Fruit fly (Drosophila melanogaster) whole organism, embryonic: ENCODE measurements around the gene Wdr62.

Source experiments
- Adf1 ChIP-seq: fragments of 200-800 bp; sonication (Bioruptor generic); IDR thresholded peaks from 2 replicates; pipeline ENCODE4 v1.3.6; 2022; ENCODE audit warnings: missing biosample characterization, missing genetic modification characterization
- Blimp-1 ChIP-seq: fragments of 200-800 bp; sonication (Bioruptor generic); optimal IDR thresholded peaks from 3 replicates; lab custom pipeline; 2018; ENCODE audit warnings: missing biosample characterization, missing genetic modification characterization, mild to moderate bottlenecking, moderate library complexity, missing genetic modification reagents
- CG10321 ChIP-seq: fragments of 200-800 bp; sonication (Bioruptor generic); IDR thresholded peaks from 2 replicates; pipeline ENCODE4 v1.3.6; 2022; ENCODE audit warnings: missing biosample characterization, missing genetic modification characterization
- CG10431 ChIP-seq: fragments of 200-800 bp; sonication (Bioruptor generic); optimal IDR thresholded peaks from 3 replicates; lab custom pipeline; 2018; ENCODE audit warnings: missing biosample characterization, mild to moderate bottlenecking, missing genetic modification characterization
- CG10543 ChIP-seq: fragments of 200-800 bp; sonication (Bioruptor generic); optimal IDR thresholded peaks from 3 replicates; lab custom pipeline; 2017; ENCODE audit warnings: missing biosample characterization, mild to moderate bottlenecking, missing genetic modification characterization, moderate library complexity
- CG10959 ChIP-seq: fragments of 200-800 bp; sonication (Bioruptor generic); IDR thresholded peaks from 2 replicates; pipeline ENCODE4 v1.3.6; 2022; ENCODE audit warnings: missing biosample characterization, missing genetic modification characterization
- CG13287 ChIP-seq: fragments of 200-800 bp; sonication (Bioruptor generic); IDR thresholded peaks from 2 replicates; pipeline ENCODE4 v1.3.6; 2022; ENCODE audit warnings: missing biosample characterization, missing genetic modification characterization; ENCODE audit not compliant: partially characterized antibody
- CG13775 ChIP-seq: fragments of 200-800 bp; sonication (Bioruptor generic); optimal IDR thresholded peaks from 3 replicates; lab custom pipeline; 2017; ENCODE audit warnings: missing biosample characterization, mild to moderate bottlenecking, missing genetic modification characterization
- CG14050 ChIP-seq: fragments of 200-800 bp; sonication (Bioruptor generic); IDR thresholded peaks from 3 replicates; pipeline ENCODE4 v1.3.6; 2022; ENCODE audit warnings: missing biosample characterization, missing genetic modification characterization
- CG16863 ChIP-seq: fragments of 200-800 bp; sonication (Bioruptor generic); optimal IDR thresholded peaks from 3 replicates; lab custom pipeline; 2016; ENCODE audit warnings: missing biosample characterization, missing genetic modification characterization
- CG2199 ChIP-seq: fragments of 200-800 bp; sonication (Bioruptor generic); IDR thresholded peaks from 3 replicates; pipeline ENCODE4 v1.3.6; 2022; ENCODE audit warnings: missing biosample characterization, missing genetic modification characterization
- CG30403 ChIP-seq: fragments of 200-800 bp; sonication (Bioruptor generic); optimal IDR thresholded peaks from 3 replicates; lab custom pipeline; 2016; ENCODE audit warnings: missing biosample characterization, missing genetic modification characterization
- CG3995 ChIP-seq: fragments of 200-800 bp; sonication (Bioruptor generic); optimal IDR thresholded peaks from 3 replicates; lab custom pipeline; 2016; ENCODE audit warnings: missing biosample characterization, missing genetic modification characterization
- CG8359 ChIP-seq: fragments of 200-800 bp; sonication (Bioruptor generic); optimal IDR thresholded peaks from 2 replicates; lab custom pipeline; 2017; ENCODE audit warnings: missing biosample characterization, mild to moderate bottlenecking, missing genetic modification characterization, borderline replicate concordance
- CG8478 ChIP-seq: fragments of >200 bp; optimal IDR thresholded peaks from 2 replicates; lab custom pipeline; 2018
- CG9876 ChIP-seq: fragments of 200-800 bp; sonication (Bioruptor generic); optimal IDR thresholded peaks from 2 replicates; lab custom pipeline; 2016; ENCODE audit warnings: missing biosample characterization, missing genetic modification characterization
- CHES-1-like ChIP-seq: fragments of 200-800 bp; sonication (Bioruptor generic); optimal IDR thresholded peaks from 2 replicates; lab custom pipeline; 2016; ENCODE audit warnings: missing biosample characterization, missing genetic modification characterization
- Dip3 ChIP-seq: fragments of 200-800 bp; sonication (Bioruptor generic); optimal IDR thresholded peaks from 3 replicates; lab custom pipeline; 2016; ENCODE audit warnings: missing biosample characterization, missing genetic modification characterization
- E2f2 ChIP-seq: fragments of 200-800 bp; sonication (Bioruptor generic); IDR thresholded peaks from 2 replicates; pipeline ENCODE4 v1.3.6; 2022; ENCODE audit warnings: missing biosample characterization, missing genetic modification characterization
- HLH3B ChIP-seq: fragments of 200-800 bp; sonication (Bioruptor generic); IDR thresholded peaks from 2 replicates; pipeline ENCODE4 v1.3.6; 2022; ENCODE audit warnings: missing biosample characterization, missing genetic modification characterization
- HmgZ ChIP-seq: fragments of 200-800 bp; sonication (Bioruptor generic); optimal IDR thresholded peaks from 2 replicates; lab custom pipeline; 2018; ENCODE audit warnings: missing biosample characterization, mild to moderate bottlenecking, missing genetic modification characterization
- Hr78 ChIP-seq, 2 experiments: fragments of 200-800 bp in 1 of 2; fragments of >200 bp in 1 of 2; sonication (Bioruptor generic) in 1 of 2; optimal IDR thresholded peaks; 2 replicates each; lab custom pipeline; 2017 to 2019; ENCODE audit warnings: missing biosample characterization in 2 of 2, missing genetic modification characterization in 2 of 2, mild to moderate bottlenecking in 1 of 2, moderate library complexity in 1 of 2
- Lhr ChIP-seq: fragments of 200-800 bp; sonication (Bioruptor generic); optimal IDR thresholded peaks from 3 replicates; lab custom pipeline; 2017; ENCODE audit warnings: mild to moderate bottlenecking, missing biosample characterization, missing genetic modification reagents, missing genetic modification characterization
- Lim3 ChIP-seq: fragments of 200-800 bp; sonication (Bioruptor generic); IDR thresholded peaks from 2 replicates; pipeline ENCODE4 v1.3.6; 2022; ENCODE audit warnings: missing biosample characterization, missing genetic modification characterization
- MBD-R2 ChIP-seq: fragments of 200-800 bp; sonication (Bioruptor generic); IDR thresholded peaks from 2 replicates; pipeline ENCODE4 v1.3.6; 2022; ENCODE audit warnings: missing biosample characterization, missing genetic modification characterization
- NFAT ChIP-seq: fragments of 200-800 bp; sonication (Bioruptor generic); IDR thresholded peaks from 2 replicates; pipeline ENCODE4 v1.3.6; 2022; ENCODE audit warnings: missing biosample characterization, missing genetic modification characterization
- Nf-YB ChIP-seq: fragments of 200-800 bp; sonication (Bioruptor generic); optimal IDR thresholded peaks from 3 replicates; lab custom pipeline; 2019; ENCODE audit warnings: missing biosample characterization, mild to moderate bottlenecking, missing genetic modification characterization, moderate library complexity
- Scr ChIP-seq: fragments of 200-800 bp; sonication (Bioruptor generic); IDR thresholded peaks from 2 replicates; pipeline ENCODE4 v1.3.6; 2022; ENCODE audit warnings: missing biosample characterization, missing genetic modification characterization; ENCODE audit not compliant: partially characterized antibody
- Trl ChIP-seq, 3 experiments: fragments of >200 bp in 2 of 3; fragments of 200-800 bp in 1 of 3; sonication (Bioruptor generic) in 1 of 3; optimal IDR thresholded peaks; 2 replicates in 1 of 3; 3 replicates in 2 of 3; lab custom pipeline; 2016 to 2017; ENCODE audit warnings: missing biosample characterization in 1 of 3, missing genetic modification characterization in 1 of 3
- cg ChIP-seq: fragments of 200-800 bp; sonication (Bioruptor generic); optimal IDR thresholded peaks from 3 replicates; lab custom pipeline; 2019; ENCODE audit warnings: missing biosample characterization, mild to moderate bottlenecking, missing genetic modification characterization, moderate library complexity
- ci ChIP-seq: fragments of 200-800 bp; sonication (Bioruptor generic); IDR thresholded peaks from 3 replicates; pipeline ENCODE4 v1.3.6; 2022; ENCODE audit warnings: missing biosample characterization, missing genetic modification characterization
- eyg ChIP-seq: fragments of 200-800 bp; sonication (Bioruptor generic); optimal IDR thresholded peaks from 3 replicates; lab custom pipeline; 2016; ENCODE audit warnings: missing biosample characterization, missing genetic modification characterization
- gce ChIP-seq: fragments of 200-800 bp; sonication (Bioruptor generic); IDR thresholded peaks from 3 replicates; pipeline ENCODE4 v1.3.6; 2022; ENCODE audit warnings: missing biosample characterization, missing genetic modification characterization
- gem ChIP-seq: fragments of 200-800 bp; sonication (Bioruptor generic); optimal IDR thresholded peaks from 2 replicates; lab custom pipeline; 2019; ENCODE audit warnings: missing biosample characterization, mild to moderate bottlenecking, missing genetic modification characterization, moderate library complexity
- gsb-n ChIP-seq: fragments of 200-800 bp; sonication (Bioruptor generic); optimal IDR thresholded peaks from 3 replicates; lab custom pipeline; 2018; ENCODE audit warnings: missing biosample characterization, mild to moderate bottlenecking, missing genetic modification characterization
- her ChIP-seq: fragments of 200-800 bp; sonication (Bioruptor generic); optimal IDR thresholded peaks from 2 replicates; lab custom pipeline; 2016; ENCODE audit warnings: missing biosample characterization, missing genetic modification characterization
- insv ChIP-seq, 2 experiments: fragments of 200-800 bp; sonication (Bioruptor generic); optimal IDR thresholded peaks; 3 replicates each; lab custom pipeline; 2016 to 2018; ENCODE audit warnings: missing biosample characterization in 2 of 2, missing genetic modification characterization in 2 of 2
- kni ChIP-seq: fragments of 200-800 bp; sonication (Bioruptor generic); optimal IDR thresholded peaks from 3 replicates; lab custom pipeline; 2017; ENCODE audit warnings: mild to moderate bottlenecking, missing biosample characterization, missing genetic modification reagents, missing genetic modification characterization
- oc ChIP-seq: fragments of 200-800 bp; sonication (Bioruptor generic); optimal IDR thresholded peaks from 2 replicates; lab custom pipeline; 2018; ENCODE audit warnings: missing biosample characterization, mild to moderate bottlenecking, missing genetic modification characterization, moderate library complexity
- phol ChIP-seq: fragments of 200-800 bp; sonication (Bioruptor generic); optimal IDR thresholded peaks from 3 replicates; lab custom pipeline; 2018; ENCODE audit warnings: missing biosample characterization, mild to moderate bottlenecking, missing genetic modification characterization, moderate library complexity
- scrt ChIP-seq: fragments of 200-800 bp; sonication (Bioruptor generic); optimal IDR thresholded peaks from 2 replicates; lab custom pipeline; 2018; ENCODE audit warnings: missing biosample characterization, mild to moderate bottlenecking, missing genetic modification characterization, moderate library complexity
- shn ChIP-seq: fragments of 200-800 bp; sonication (Bioruptor generic); optimal IDR thresholded peaks from 3 replicates; lab custom pipeline; 2016; ENCODE audit warnings: missing biosample characterization, missing genetic modification characterization
- sima ChIP-seq: fragments of 200-800 bp; sonication (Bioruptor generic); optimal IDR thresholded peaks from 2 replicates; lab custom pipeline; 2016; ENCODE audit warnings: missing biosample characterization, missing genetic modification characterization
- sqz ChIP-seq: fragments of 200-800 bp; sonication (Bioruptor generic); optimal IDR thresholded peaks from 3 replicates; lab custom pipeline; 2018; ENCODE audit warnings: missing biosample characterization, mild to moderate bottlenecking, missing genetic modification characterization
- ssp ChIP-seq: fragments of 200-800 bp; sonication (Bioruptor generic); IDR thresholded peaks from 2 replicates; pipeline ENCODE4 v1.3.6; 2022; ENCODE audit warnings: missing biosample characterization, missing genetic modification characterization
- tna ChIP-seq: fragments of 200-800 bp; sonication (Bioruptor generic); IDR thresholded peaks from 2 replicates; pipeline ENCODE4 v1.3.6; 2022; ENCODE audit warnings: missing biosample characterization, missing genetic modification characterization; ENCODE audit not compliant: partially characterized antibody
- toy ChIP-seq: fragments of 200-800 bp; sonication (Bioruptor generic); IDR thresholded peaks from 2 replicates; pipeline ENCODE4 v1.3.6; 2022; ENCODE audit warnings: missing biosample characterization, missing genetic modification characterization

The Wdr62 gene

dm6 chr2L:1970312-1970929 lies 86.0 kb downstream of the Wdr62 start, which contains the start of gene erm (continued):
- TF ChIP-seq E2f2 (GFP tag; lab: Robert Waterston, UW) (no peak), CG10431 (GFP tag; lab: Kevin White, UChicago) (no peak), tna (GFP tag; lab: Robert Waterston, UW) (0 out of 2 replicates have a peak, but pooled peaks have one; percentile 33), Nf-YB (GFP tag; lab: Kevin White, UChicago) (peak; percentile 97), CG30403 (GFP tag; lab: Kevin White, UChicago) (no peak), ci (GFP tag; lab: Robert Waterston, UW) (0 out of 3 replicates have a peak, but pooled peaks have one; percentile 16), eyg (GFP tag; lab: Kevin White, UChicago) (no peak), CG13775 (GFP tag; lab: Kevin White, UChicago) (no peak), CG8359 (GFP tag; lab: Kevin White, UChicago) (no peak), her (no peak), sqz (GFP tag; lab: Kevin White, UChicago) (no peak), shn (GFP tag; lab: Kevin White, UChicago) (no peak), gce (GFP tag; lab: Robert Waterston, UW) (no peak), Lhr (no peak), CG16863 (GFP tag; lab: Kevin White, UChicago) (no peak), phol (tag; lab: Kevin White, UChicago) (peak; percentile 61), CG10959 (GFP tag; lab: Robert Waterston, UW) (no peak)

DNA sequence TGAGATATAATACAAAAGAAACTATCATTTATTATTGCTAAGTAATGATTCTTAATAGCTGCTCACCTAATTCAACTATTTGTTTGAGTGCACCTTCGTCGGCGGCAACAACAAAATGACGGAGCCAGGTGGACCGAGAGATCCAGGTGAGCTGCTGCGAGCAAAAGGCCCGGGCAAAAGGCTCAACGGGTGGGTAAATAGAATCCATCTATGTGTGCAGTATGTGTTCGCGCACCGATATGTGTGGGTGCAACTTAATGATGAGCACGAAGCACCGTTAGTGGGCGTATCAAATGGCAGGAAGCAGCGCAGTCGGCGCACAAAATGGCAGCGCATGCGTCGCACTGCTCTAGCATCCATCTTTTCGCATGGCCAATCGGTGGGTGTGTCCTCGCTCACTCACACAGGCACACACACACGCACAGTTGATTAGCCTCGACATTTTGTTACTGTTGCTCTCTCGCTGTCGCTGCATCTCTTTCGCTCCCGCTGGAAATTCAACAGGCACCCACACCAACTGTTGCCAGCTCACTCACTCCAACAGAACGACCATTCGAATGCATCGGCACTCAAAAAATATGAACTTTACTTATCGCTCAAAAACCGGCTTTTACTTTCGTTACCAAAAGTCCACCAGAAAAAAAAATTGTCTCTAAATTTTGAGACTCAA lies 88.2 kb downstream of the Wdr62 start:
- TF ChIP-seq ssp (GFP tag; lab: Robert Waterston, UW): no peak
- TF ChIP-seq CG10321: peak; percentile 98
- no peak for TF ChIP-seq CG10543 (GFP tag; lab: Kevin White, UChicago)
- peak; percentile 42 for TF ChIP-seq kni
- no peak for TF ChIP-seq CHES-1-like (GFP tag; lab: Kevin White, UChicago)
- TF ChIP-seq CG2199 (GFP tag; lab: Robert Waterston, UW): no peak
- 0 out of 2 replicates have a peak, but pooled peaks have one; percentile 11 for TF ChIP-seq HLH3B (GFP tag; lab: Robert Waterston, UW)
- peak; percentile 95 for TF ChIP-seq Adf1 (GFP tag; lab: Robert Waterston, UW)
- peak in 1 of 2 experiments; percentile 67 for TF ChIP-seq insv (GFP tag; optimal IDR thresholded peaks at IDR 0.05; lab: Kevin White, UChicago)
- TF ChIP-seq toy (GFP tag; lab: Robert Waterston, UW): no peak
- TF ChIP-seq CG9876 (GFP tag; lab: Kevin White, UChicago): no peak
- peak; percentile 73 for TF ChIP-seq gsb-n
- TF ChIP-seq CG14050 (GFP tag; lab: Robert Waterston, UW): no peak
- no peak for TF ChIP-seq HmgZ (tag; lab: Kevin White, UChicago)
- TF ChIP-seq oc (tag; lab: Kevin White, UChicago): peak; percentile 85
- TF ChIP-seq CG3995: no peak
- TF ChIP-seq MBD-R2 (GFP tag; lab: Robert Waterston, UW): peak; percentile 18; the same call in 1 of the 2 replicates
- peak; percentile 97 for TF ChIP-seq cg (GFP tag; lab: Kevin White, UChicago)
- peak; percentile 60 for TF ChIP-seq Blimp-1
- peak; percentile 97 for TF ChIP-seq CG8478 (lab: Kevin White, UChicago)
- peak; percentile 39; the same call in 1 of the 2 replicates for TF ChIP-seq Scr (GFP tag; lab: Robert Waterston, UW)
- TF ChIP-seq Lim3 (GFP tag; lab: Robert Waterston, UW): no peak
- TF ChIP-seq Trl (optimal IDR thresholded peaks at IDR 0.05; lab: Kevin White, UChicago): peak in 1 of 2 experiments; percentile 50
- TF ChIP-seq Trl (GFP tag; optimal IDR thresholded peaks at IDR 0.05; lab: Kevin White, UChicago): no peak
- peak in 1 of 2 experiments; percentile 15 for TF ChIP-seq Hr78 (GFP tag; optimal IDR thresholded peaks at IDR 0.05; lab: Kevin White, UChicago)
- peak; percentile 82 for TF ChIP-seq scrt (GFP tag; lab: Kevin White, UChicago)
- TF ChIP-seq Dip3: no peak
- TF ChIP-seq CG13287 (GFP tag; lab: Robert Waterston, UW): peak; percentile 38; the same call in 1 of the 2 replicates
- TF ChIP-seq gem (tag; lab: Kevin White, UChicago): no peak
- TF ChIP-seq NFAT: no peak
- TF ChIP-seq sima (GFP tag; lab: Kevin White, UChicago): no peak
